Fruit fly (Drosophila melanogaster): ENCODE results near the gene Obp19d.

DNA sequence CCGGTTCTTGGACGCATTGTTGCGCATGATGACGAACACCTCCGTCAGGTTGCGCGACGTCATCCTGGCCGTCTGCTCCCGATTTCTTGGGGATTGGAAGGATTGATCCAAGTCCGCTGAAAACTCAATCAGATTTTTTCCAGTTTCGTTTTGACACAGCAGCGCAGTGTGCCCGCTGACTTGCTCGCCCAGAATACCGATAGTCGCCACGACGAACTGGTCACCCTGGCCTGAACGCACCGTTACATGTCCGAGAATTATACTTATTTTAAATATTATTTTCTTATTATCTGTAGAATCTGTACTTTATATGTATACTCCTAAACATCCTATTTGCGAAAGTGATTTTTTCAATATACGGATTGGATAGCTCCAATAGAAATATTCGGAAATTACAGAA is 25.8 kb upstream of the Obp19d start, which contains the start of gene Syx16:
- no peak for TF ChIP-seq Sp1 (GFP tag; optimal IDR thresholded peaks at IDR 0.05)
- no peak for TF ChIP-seq OdsH (GFP tag; optimal IDR thresholded peaks at IDR 0.05)
- no peak for TF ChIP-seq br (GFP tag; optimal IDR thresholded peaks at IDR 0.05)
- no peak for TF ChIP-seq lola (GFP tag; optimal IDR thresholded peaks at IDR 0.05)
- TF ChIP-seq usp (GFP tag; optimal IDR thresholded peaks at IDR 0.05) = no peak
- no peak for TF ChIP-seq psq (GFP tag; optimal IDR thresholded peaks at IDR 0.05)
- no peak for TF ChIP-seq Jra (GFP tag; optimal IDR thresholded peaks at IDR 0.05)
- TF ChIP-seq dmrt93B (GFP tag; optimal IDR thresholded peaks at IDR 0.05) = no peak
- no peak for TF ChIP-seq Hr78 (GFP tag; optimal IDR thresholded peaks at IDR 0.05)
- no peak for TF ChIP-seq h (GFP tag; optimal IDR thresholded peaks at IDR 0.05)

Measured in whole organism, wandering third instar larva.